Fruit fly (Drosophila melanogaster): ENCODE data around the gene CG12355.

CG12355 gene

DNA sequence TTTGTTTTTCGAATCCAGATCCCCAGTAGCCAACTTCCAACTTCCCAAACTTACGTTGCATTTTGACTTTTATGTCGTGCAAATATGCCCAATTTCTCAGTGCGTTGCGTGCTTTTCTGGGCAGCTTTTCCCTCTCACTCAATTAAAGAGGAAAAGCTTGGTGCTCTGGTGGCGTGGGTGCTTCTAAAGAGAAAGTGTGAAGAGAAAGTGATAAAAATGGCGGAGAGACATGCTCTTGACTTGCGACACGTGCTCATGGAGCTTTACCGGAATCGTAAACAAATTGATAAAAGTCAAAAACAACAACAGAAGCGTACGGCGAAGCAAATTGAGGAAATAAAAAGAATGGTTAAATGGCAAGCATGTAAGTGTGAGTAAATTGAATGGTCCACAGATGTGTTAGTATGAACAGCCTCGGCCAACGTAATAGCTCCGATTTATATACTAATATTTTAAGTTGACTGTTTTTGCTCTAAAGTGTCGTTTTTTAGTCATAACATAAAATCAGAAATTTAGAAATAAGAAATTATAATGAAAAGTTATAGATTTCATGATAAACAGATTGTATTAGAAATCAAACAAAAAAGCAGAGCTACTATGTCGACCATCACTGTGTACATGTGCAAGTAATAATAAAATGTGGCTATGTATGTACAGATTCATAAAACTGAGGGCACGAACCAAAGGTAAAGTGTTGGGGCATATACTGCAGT is 1.3 kb downstream of the CG12355 start (continued):
- TF ChIP-seq jigr1 (GFP tag; IDR thresholded peaks at IDR 0.05), result no peak
- TF ChIP-seq CG43689 (GFP tag; IDR thresholded peaks at IDR 0.05), result no peak
- TF ChIP-seq CG10565 (GFP tag; optimal IDR thresholded peaks at IDR 0.05), result no peak
- TF ChIP-seq sens-2 (GFP tag; IDR thresholded peaks at IDR 0.05), result no peak
- no peak for TF ChIP-seq tll (GFP tag; optimal IDR thresholded peaks at IDR 0.05)
- TF ChIP-seq TFAM (GFP tag; optimal IDR thresholded peaks at IDR 0.05), result no peak
- no peak for TF ChIP-seq Hey (tag; optimal IDR thresholded peaks at IDR 0.05)
- TF ChIP-seq emc (GFP tag; optimal IDR thresholded peaks at IDR 0.05), result no peak
- TF ChIP-seq E2f2 (GFP tag; IDR thresholded peaks at IDR 0.05), result no peak
- TF ChIP-seq Hr78 (GFP tag; optimal IDR thresholded peaks at IDR 0.05), result peak in 1 of 2 experiments; percentile 25
- no peak for TF ChIP-seq gce (GFP tag; IDR thresholded peaks at IDR 0.05)
- TF ChIP-seq tgo (GFP tag; IDR thresholded peaks at IDR 0.05), result no peak
- no peak for TF ChIP-seq CG17186 (GFP tag; optimal IDR thresholded peaks at IDR 0.05)
- no peak for TF ChIP-seq z (GFP tag; IDR thresholded peaks at IDR 0.05)
- TF ChIP-seq E2f1 (GFP tag; IDR thresholded peaks at IDR 0.05), result peak; percentile 34; the same call in 1 of the 2 replicates
- no peak for TF ChIP-seq CG11085 (GFP tag; IDR thresholded peaks at IDR 0.05)
- no peak for TF ChIP-seq Rfx (GFP tag; IDR thresholded peaks at IDR 0.05)
- TF ChIP-seq cato (GFP tag; optimal IDR thresholded peaks at IDR 0.05; ENCODE audit: borderline replicate concordance), result no peak
- TF ChIP-seq HLH54F (GFP tag; optimal IDR thresholded peaks at IDR 0.05), result no peak
- no peak for TF ChIP-seq corto (GFP tag; optimal IDR thresholded peaks at IDR 0.05)
- TF ChIP-seq gcm2 (GFP tag; optimal IDR thresholded peaks at IDR 0.05), result no peak
- no peak for TF ChIP-seq sd (tag; optimal IDR thresholded peaks at IDR 0.05)
- no peak for TF ChIP-seq Stat92E (GFP tag; optimal IDR thresholded peaks at IDR 0.05)
- TF ChIP-seq CG10654 (GFP tag; optimal IDR thresholded peaks at IDR 0.05), result no peak
- no peak for TF ChIP-seq CG13123 (GFP tag; optimal IDR thresholded peaks at IDR 0.05)
- no peak for TF ChIP-seq CG7963 (GFP tag; IDR thresholded peaks at IDR 0.05; ENCODE audit: partially characterized antibody)
- TF ChIP-seq ro (GFP tag; IDR thresholded peaks at IDR 0.05), result no peak
- no peak for TF ChIP-seq CG10321 (GFP tag; IDR thresholded peaks at IDR 0.05)
- TF ChIP-seq Rx (GFP tag; IDR thresholded peaks at IDR 0.05), result no peak
- TF ChIP-seq CG10543 (GFP tag; optimal IDR thresholded peaks at IDR 0.05), result no peak
- peak in 1 of 2 experiments; percentile 1 for TF ChIP-seq bsh (GFP tag; optimal IDR thresholded peaks at IDR 0.05)
- no peak; the same call in 1 of the 2 replicates for TF ChIP-seq MBD-R2 (GFP tag; IDR thresholded peaks at IDR 0.05)
- TF ChIP-seq Fer2 (tag; optimal IDR thresholded peaks at IDR 0.05), result no peak
- no peak for TF ChIP-seq CG12769 (tag; optimal IDR thresholded peaks at IDR 0.05)
- TF ChIP-seq ERR (GFP tag; optimal IDR thresholded peaks at IDR 0.05), result no peak
- peak; percentile 37 for TF ChIP-seq Blimp-1 (GFP tag; optimal IDR thresholded peaks at IDR 0.05)
- no peak for TF ChIP-seq shn (GFP tag; optimal IDR thresholded peaks at IDR 0.05)
- TF ChIP-seq CG14014 (GFP tag; IDR thresholded peaks at IDR 0.05), result no peak
- TF ChIP-seq pita (GFP tag; optimal IDR thresholded peaks at IDR 0.05), result no peak
- peak; percentile 7 for TF ChIP-seq CG30403 (GFP tag; optimal IDR thresholded peaks at IDR 0.05)
- TF ChIP-seq nerfin-2 (GFP tag; IDR thresholded peaks at IDR 0.05; ENCODE audit: partially characterized antibody), result no peak
- TF ChIP-seq Nf-YA (GFP tag; IDR thresholded peaks at IDR 0.05), result no peak
- TF ChIP-seq tio (GFP tag; optimal IDR thresholded peaks at IDR 0.05), result no peak
- TF ChIP-seq her (GFP tag; optimal IDR thresholded peaks at IDR 0.05), result no peak
- TF ChIP-seq CG2678 (tag; optimal IDR thresholded peaks at IDR 0.05), result peak; percentile 43
- TF ChIP-seq CG18599 (GFP tag; optimal IDR thresholded peaks at IDR 0.05), result peak; percentile 44
- no peak for TF ChIP-seq Bdp1 (GFP tag; optimal IDR thresholded peaks at IDR 0.05)
- TF ChIP-seq pb (GFP tag; optimal IDR thresholded peaks at IDR 0.05), result no peak
- no peak for TF ChIP-seq HLHmδ (GFP tag; optimal IDR thresholded peaks at IDR 0.05)
